Worm (Caenorhabditis elegans): ENCODE data around the gene F07C3.3.

- TF ChIP-seq rnt-1 (tag; optimal IDR thresholded peaks at IDR 0.05) (no peak), hlh-8 (tag; optimal IDR thresholded peaks at IDR 0.05) (no peak), T23F11.4 (GFP tag; optimal IDR thresholded peaks at IDR 0.05) (no peak), gmeb-2 (tag; optimal IDR thresholded peaks at IDR 0.05) (no peak), che-1 (tag; optimal IDR thresholded peaks at IDR 0.05) (no peak), pag-3 (tag; optimal IDR thresholded peaks at IDR 0.05; ENCODE audit: borderline replicate concordance) (no peak), pha-2 (tag; optimal IDR thresholded peaks at IDR 0.05) (no peak), ceh-31 (tag; optimal IDR thresholded peaks at IDR 0.05) (no peak)
These were observed 10.6 kb downstream of the F07C3.3 start, which contains the start of gene grd-6 for ce11 chrV:9221566-9221965.

Measured in whole organism, late embryonic.